Fruit fly (Drosophila melanogaster) whole organism, embryonic: ENCODE results near the gene Orp8.

Source experiments
- Atf6 ChIP-seq: fragments of 200-800 bp; sonication (Bioruptor generic); IDR thresholded peaks from 2 replicates; pipeline ENCODE4 v1.3.6; 2022; ENCODE audit warnings: missing biosample characterization, missing genetic modification characterization
- Awh ChIP-seq: fragments of 200-800 bp; sonication (Bioruptor generic); IDR thresholded peaks from 2 replicates; pipeline ENCODE4, ENCODE4 v1.3.6; 2022; ENCODE audit warnings: missing biosample characterization, missing genetic modification characterization
- B-H1 ChIP-seq: fragments of 200-800 bp; sonication (Bioruptor generic); IDR thresholded peaks from 3 replicates; pipeline ENCODE4 v1.3.6; 2022; ENCODE audit warnings: missing biosample characterization, missing genetic modification characterization
- CG10979 ChIP-seq: fragments of 200-800 bp; sonication (Bioruptor generic); optimal IDR thresholded peaks from 2 replicates; lab custom pipeline; 2018; ENCODE audit warnings: missing biosample characterization, mild to moderate bottlenecking, missing genetic modification characterization, moderate library complexity
- CG11093 ChIP-seq: fragments of 200-800 bp; sonication (Bioruptor generic); IDR thresholded peaks from 3 replicates; pipeline ENCODE4 v1.3.6; 2022; ENCODE audit warnings: missing biosample characterization, missing genetic modification characterization
- CG11398 ChIP-seq: fragments of 200-800 bp; sonication (Bioruptor generic); optimal IDR thresholded peaks from 2 replicates; lab custom pipeline; 2016; ENCODE audit warnings: missing biosample characterization, missing genetic modification characterization
- CG11456 ChIP-seq: fragments of 200-800 bp; sonication (Bioruptor generic); IDR thresholded peaks from 3 replicates; pipeline ENCODE4 v1.3.6; 2022; ENCODE audit warnings: missing biosample characterization, missing genetic modification characterization
- CG11560 ChIP-seq: fragments of 200-800 bp; sonication (Bioruptor generic); IDR thresholded peaks from 3 replicates; pipeline ENCODE4 v1.3.6; 2022; ENCODE audit warnings: missing biosample characterization, missing genetic modification characterization
- CG12299 ChIP-seq: fragments of 200-800 bp; sonication (Bioruptor generic); optimal IDR thresholded peaks from 2 replicates; lab custom pipeline; 2018; ENCODE audit warnings: missing biosample characterization, mild to moderate bottlenecking, missing genetic modification characterization
- CG13775 ChIP-seq: fragments of 200-800 bp; sonication (Bioruptor generic); optimal IDR thresholded peaks from 3 replicates; lab custom pipeline; 2017; ENCODE audit warnings: missing biosample characterization, mild to moderate bottlenecking, missing genetic modification characterization
- CG1602 ChIP-seq: fragments of 200-800 bp; sonication (Bioruptor generic); optimal IDR thresholded peaks from 3 replicates; lab custom pipeline; 2016; ENCODE audit warnings: missing biosample characterization, missing genetic modification characterization
- CG17359 ChIP-seq: fragments of 200-800 bp; sonication (Bioruptor generic); optimal IDR thresholded peaks from 3 replicates; lab custom pipeline; 2018; ENCODE audit warnings: missing biosample characterization, mild to moderate bottlenecking, missing genetic modification characterization, moderate library complexity
- CG17829 ChIP-seq: fragments of 200-800 bp; optimal IDR thresholded peaks from 2 replicates; lab custom pipeline; 2019; ENCODE audit warnings: missing biosample characterization, mild to moderate bottlenecking, missing genetic modification characterization, moderate library complexity
- CG2202 ChIP-seq: fragments of 200-800 bp; sonication (Bioruptor generic); optimal IDR thresholded peaks from 2 replicates; lab custom pipeline; 2018; ENCODE audit warnings: missing biosample characterization, mild to moderate bottlenecking, missing genetic modification characterization
- CG2678 ChIP-seq: fragments of 200-800 bp; sonication (Bioruptor generic); optimal IDR thresholded peaks from 3 replicates; lab custom pipeline; 2019; ENCODE audit warnings: missing biosample characterization, mild to moderate bottlenecking, missing genetic modification characterization, moderate library complexity
- CG2712 ChIP-seq: fragments of 200-800 bp; optimal IDR thresholded peaks from 3 replicates; lab custom pipeline; 2019; ENCODE audit warnings: missing biosample characterization, mild to moderate bottlenecking, missing genetic modification characterization, moderate library complexity
- CG30403 ChIP-seq: fragments of 200-800 bp; sonication (Bioruptor generic); optimal IDR thresholded peaks from 3 replicates; lab custom pipeline; 2016; ENCODE audit warnings: missing biosample characterization, missing genetic modification characterization
- CG4424 ChIP-seq: fragments of 200-800 bp; sonication (Bioruptor generic); optimal IDR thresholded peaks from 3 replicates; lab custom pipeline; 2016; ENCODE audit warnings: missing biosample characterization, missing genetic modification characterization
- CG6683 ChIP-seq: fragments of 200-800 bp; sonication (Bioruptor generic); optimal IDR thresholded peaks from 2 replicates; lab custom pipeline; 2017; ENCODE audit warnings: missing biosample characterization, mild to moderate bottlenecking, missing genetic modification characterization, missing genetic modification reagents
- CG6854 ChIP-seq: fragments of 200-800 bp; sonication (Bioruptor generic); optimal IDR thresholded peaks from 3 replicates; lab custom pipeline; 2017; ENCODE audit warnings: missing biosample characterization, mild to moderate bottlenecking, missing genetic modification characterization
- CG8944 ChIP-seq: fragments of 200-800 bp; sonication (Bioruptor generic); optimal IDR thresholded peaks from 3 replicates; lab custom pipeline; 2016; ENCODE audit warnings: missing biosample characterization, missing genetic modification characterization
- D19B ChIP-seq: fragments of 200-800 bp; sonication (Bioruptor generic); optimal IDR thresholded peaks from 2 replicates; lab custom pipeline; 2017; ENCODE audit warnings: missing biosample characterization, mild to moderate bottlenecking, missing genetic modification characterization
- Fer3 ChIP-seq: fragments of 200-800 bp; sonication (Bioruptor generic); optimal IDR thresholded peaks from 2 replicates; lab custom pipeline; 2018; ENCODE audit warnings: missing biosample characterization, mild to moderate bottlenecking, missing genetic modification characterization, moderate library complexity
- Gsc ChIP-seq: fragments of 200-800 bp; sonication (Bioruptor generic); IDR thresholded peaks from 2 replicates; pipeline ENCODE4 v1.3.6; 2022; ENCODE audit warnings: missing biosample characterization, missing genetic modification characterization
- Gug ChIP-seq: fragments of 200-800 bp; sonication (Bioruptor generic); IDR thresholded peaks from 4 replicates; pipeline ENCODE4 v1.3.6; 2022; ENCODE audit warnings: missing biosample characterization, missing genetic modification characterization
- Hand ChIP-seq: fragments of 200-800 bp; sonication (Bioruptor generic); optimal IDR thresholded peaks from 2 replicates; lab custom pipeline; 2017; ENCODE audit warnings: mild to moderate bottlenecking, missing biosample characterization, missing genetic modification reagents, missing genetic modification characterization
- Hr51 ChIP-seq, 2 experiments: fragments of 200-800 bp; sonication (Bioruptor generic); optimal IDR thresholded peaks; 2 replicates in 1 of 2; 3 replicates in 1 of 2; lab custom pipeline; 2016 to 2018; ENCODE audit warnings: missing biosample characterization in 2 of 2, missing genetic modification characterization in 2 of 2, mild to moderate bottlenecking in 1 of 2, moderate library complexity in 1 of 2
- Jarid2 ChIP-seq: fragments of 200-800 bp; sonication (Bioruptor generic); optimal IDR thresholded peaks from 3 replicates; lab custom pipeline; 2017; ENCODE audit warnings: mild to moderate bottlenecking, missing biosample characterization, missing genetic modification reagents, missing genetic modification characterization
- Mrtf ChIP-seq: fragments of 200-800 bp; sonication (Bioruptor generic); IDR thresholded peaks from 3 replicates; pipeline ENCODE4 v1.3.6; 2022; ENCODE audit warnings: missing biosample characterization, missing genetic modification characterization
- Opbp ChIP-seq: fragments of 200-800 bp; sonication (Bioruptor generic); IDR thresholded peaks from 3 replicates; pipeline ENCODE4 v1.3.6; 2022; ENCODE audit warnings: missing biosample characterization, missing genetic modification characterization; ENCODE audit not compliant: partially characterized antibody
- Pdp1 ChIP-seq, 2 experiments: fragments of 200-800 bp; sonication (Bioruptor generic); optimal IDR thresholded peaks; 3 replicates each; lab custom pipeline; 2016; ENCODE audit warnings: missing biosample characterization in 2 of 2, missing genetic modification characterization in 2 of 2, mild to moderate bottlenecking in 1 of 2, moderate library complexity in 1 of 2
- Tbp ChIP-seq: fragments of >200 bp; optimal IDR thresholded peaks from 2 replicates; lab custom pipeline; 2018; ENCODE audit warnings: missing biosample characterization, missing genetic modification characterization
- Xrp1 ChIP-seq: fragments of 200-800 bp; sonication (Bioruptor generic); IDR thresholded peaks from 2 replicates; pipeline ENCODE4 v1.3.6; 2022; ENCODE audit warnings: missing biosample characterization, missing genetic modification characterization
- br ChIP-seq: fragments of >200 bp; optimal IDR thresholded peaks from 2 replicates; lab custom pipeline; 2017
- cas ChIP-seq: fragments of 200-800 bp; sonication (Bioruptor generic); IDR thresholded peaks from 2 replicates; pipeline ENCODE4 v1.3.6; 2022; ENCODE audit warnings: missing biosample characterization, missing genetic modification characterization
- hkb ChIP-seq, 2 experiments: fragments of 200-800 bp in 1 of 2; fragments of >200 bp in 1 of 2; sonication (Bioruptor generic) in 1 of 2; IDR thresholded peaks in 1 of 2; optimal IDR thresholded peaks in 1 of 2; 2 replicates each; pipeline versions ENCODE4 v1.3.6 to Lab custom; 2017 to 2022; ENCODE audit warnings: missing biosample characterization in 1 of 2, missing genetic modification characterization in 1 of 2
- ind ChIP-seq: fragments of 200-800 bp; sonication (Bioruptor generic); optimal IDR thresholded peaks from 3 replicates; lab custom pipeline; 2016; ENCODE audit warnings: missing biosample characterization, missing genetic modification characterization
- lola ChIP-seq, 3 experiments: fragments of >200 bp in 2 of 3; fragments of 200-800 bp in 1 of 3; sonication (Bioruptor generic) in 1 of 3; optimal IDR thresholded peaks; 2 replicates each; lab custom pipeline; 2017 to 2019; ENCODE audit warnings: missing biosample characterization in 3 of 3, missing genetic modification characterization in 3 of 3, mild to moderate bottlenecking in 1 of 3, moderate library complexity in 1 of 3
- mirr ChIP-seq: fragments of 200-800 bp; sonication (Bioruptor generic); optimal IDR thresholded peaks from 3 replicates; lab custom pipeline; 2018; ENCODE audit warnings: missing biosample characterization, mild to moderate bottlenecking, missing genetic modification characterization
- nmo ChIP-seq: fragments of 200-800 bp; sonication (Bioruptor generic); optimal IDR thresholded peaks from 2 replicates; lab custom pipeline; 2018; ENCODE audit warnings: missing biosample characterization, mild to moderate bottlenecking, missing genetic modification characterization, moderate library complexity
- otp ChIP-seq: fragments of 200-800 bp; sonication (Bioruptor generic); IDR thresholded peaks from 3 replicates; pipeline ENCODE4, ENCODE4 v1.3.6; 2022; ENCODE audit warnings: missing biosample characterization, missing genetic modification characterization
- pfk ChIP-seq: fragments of 200-800 bp; sonication (Bioruptor generic); optimal IDR thresholded peaks from 2 replicates; lab custom pipeline; 2018; ENCODE audit warnings: missing biosample characterization, mild to moderate bottlenecking, missing genetic modification characterization, moderate library complexity
- phol ChIP-seq: fragments of 200-800 bp; sonication (Bioruptor generic); optimal IDR thresholded peaks from 3 replicates; lab custom pipeline; 2018; ENCODE audit warnings: missing biosample characterization, mild to moderate bottlenecking, missing genetic modification characterization, moderate library complexity
- sisA ChIP-seq: fragments of 200-800 bp; sonication (Bioruptor generic); IDR thresholded peaks from 2 replicates; pipeline ENCODE4 v1.3.6; 2022; ENCODE audit warnings: missing biosample characterization, missing genetic modification characterization
- sob ChIP-seq: fragments of 200-800 bp; sonication (Bioruptor generic); IDR thresholded peaks from 2 replicates; pipeline ENCODE4 v1.3.6; 2022; ENCODE audit warnings: missing biosample characterization, missing genetic modification characterization
- sug ChIP-seq: fragments of 200-800 bp; optimal IDR thresholded peaks from 2 replicates; lab custom pipeline; 2019; ENCODE audit warnings: missing biosample characterization, mild to moderate bottlenecking, missing genetic modification characterization, moderate library complexity
- wdn ChIP-seq: fragments of 200-800 bp; sonication (Bioruptor generic); IDR thresholded peaks from 2 replicates; pipeline ENCODE4 v1.3.6; 2022; ENCODE audit warnings: missing biosample characterization, missing genetic modification characterization
- zen2 ChIP-seq: fragments of 200-800 bp; sonication (Bioruptor generic); IDR thresholded peaks from 3 replicates; pipeline ENCODE4 v1.3.6; 2022; ENCODE audit warnings: missing biosample characterization, missing genetic modification characterization; ENCODE audit not compliant: partially characterized antibody

The Orp8 gene

DNA sequence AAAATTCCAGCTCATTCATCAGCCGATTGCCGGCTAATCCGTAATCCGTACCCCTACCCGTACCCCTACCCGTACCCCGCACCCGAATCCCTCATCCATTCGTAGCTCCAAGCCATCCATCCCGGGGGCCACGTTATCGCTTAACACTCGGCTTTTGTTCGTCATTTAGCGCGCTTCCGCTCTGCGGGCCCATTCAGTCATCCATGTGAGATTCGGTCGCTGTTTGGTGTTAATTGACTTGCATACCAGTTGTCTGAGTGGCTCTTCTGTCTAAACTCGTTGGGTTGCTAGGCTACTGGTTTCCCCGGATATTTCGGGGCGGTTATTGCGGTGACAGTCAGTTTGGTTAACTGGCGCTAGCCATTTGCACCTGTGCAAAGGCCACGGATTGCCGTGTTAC is 2.3 kb downstream of the Orp8 start (continued):
- peak; percentile 68 for TF ChIP-seq Awh (GFP tag; lab: Robert Waterston, UW)
- TF ChIP-seq nmo (GFP tag; lab: Kevin White, UChicago), result no peak
- TF ChIP-seq CG8944 (GFP tag; lab: Kevin White, UChicago), result no peak

DNA sequence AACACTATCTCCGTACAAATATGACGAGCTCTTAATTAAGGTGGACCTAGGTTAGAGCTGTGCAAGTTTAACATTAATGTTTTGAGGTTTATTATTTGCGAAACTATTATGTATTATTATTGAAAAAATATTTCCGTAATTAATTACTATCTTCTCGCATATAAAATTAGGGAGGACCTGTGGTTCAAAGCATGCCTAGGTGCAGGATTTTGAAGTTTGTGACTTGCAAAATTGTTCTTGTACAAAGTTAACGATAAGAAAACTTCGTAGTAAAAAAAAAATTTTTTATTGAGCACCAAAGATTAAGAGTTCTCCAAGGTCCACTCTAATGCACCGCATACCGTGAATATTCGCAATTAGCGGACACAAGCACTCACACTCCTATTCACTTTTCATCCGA is 3.7 kb downstream of the Orp8 start:
- TF ChIP-seq cas (GFP tag; lab: Robert Waterston, UW) (no peak), sug (tag; lab: Kevin White, UChicago) (peak; percentile 21), mirr (no peak), Mrtf (GFP tag; lab: Robert Waterston, UW) (0 out of 3 replicates have a peak, but pooled peaks have one; percentile 13), CG4424 (peak; percentile 13), CG6683 (GFP tag; lab: Kevin White, UChicago) (no peak), phol (tag; lab: Kevin White, UChicago) (peak; percentile 54), sisA (GFP tag; lab: Robert Waterston, UW) (0 out of 2 replicates have a peak, but pooled peaks have one; percentile 13), hkb (optimal IDR thresholded peaks at IDR 0.05; lab: Kevin White, UChicago) (no peak), hkb (GFP tag; IDR thresholded peaks at IDR 0.05; lab: Robert Waterston, UW) (peak; percentile 72), CG30403 (GFP tag; lab: Kevin White, UChicago) (peak; percentile 24), lola (GFP tag; optimal IDR thresholded peaks at IDR 0.05; lab: Kevin White, UChicago) (no peak), Hr51 (GFP tag; optimal IDR thresholded peaks at IDR 0.05; lab: Kevin White, UChicago) (peak in 1 of 2 experiments; percentile 7), D19B (peak; percentile 29), Xrp1 (peak; percentile 39; the same call in 1 of the 2 replicates), Gug (GFP tag; lab: Robert Waterston, UW) (peak; percentile 52; the same call in 1 of the 4 replicates), CG1602 (GFP tag; lab: Kevin White, UChicago) (no peak), CG2202 (no peak), Fer3 (tag; lab: Kevin White, UChicago) (peak; percentile 50), CG11560 (no peak), CG17829 (tag; lab: Kevin White, UChicago) (peak; percentile 23), B-H1 (GFP tag; lab: Robert Waterston, UW) (no peak), zen2 (GFP tag; lab: Robert Waterston, UW) (no peak), pfk (GFP tag; lab: Kevin White, UChicago) (no peak), Pdp1 (GFP tag; optimal IDR thresholded peaks at IDR 0.05; lab: Kevin White, UChicago) (peak; percentile 31 to 33), wdn (GFP tag; lab: Robert Waterston, UW) (no peak), CG13775 (GFP tag; lab: Kevin White, UChicago) (no peak), Atf6 (GFP tag; lab: Robert Waterston, UW) (peak; percentile 61), sob (peak; percentile 43; the same call in 1 of the 2 replicates), CG10979 (peak; percentile 30), CG12299 (tag; lab: Kevin White, UChicago) (no peak), Jarid2 (peak; percentile 26), br (no peak), Tbp (GFP tag; lab: Kevin White, UChicago) (no peak), Hand (no peak), Opbp (GFP tag; lab: Robert Waterston, UW) (no peak), CG17359 (tag; lab: Kevin White, UChicago) (peak; percentile 70), ind (GFP tag; lab: Kevin White, UChicago) (peak; percentile 44), CG11456 (GFP tag; lab: Robert Waterston, UW) (0 out of 3 replicates have a peak, but pooled peaks have one; percentile 27), CG11093 (GFP tag; lab: Robert Waterston, UW) (no peak), otp (0 out of 3 replicates have a peak, but pooled peaks have one; percentile 23), CG2712 (tag; lab: Kevin White, UChicago) (peak; percentile 57), CG11398 (no peak), CG2678 (tag; lab: Kevin White, UChicago) (peak; percentile 54), Gsc (GFP tag; lab: Robert Waterston, UW) (no peak), CG6854 (GFP tag; lab: Kevin White, UChicago) (no peak)
